Worm (Caenorhabditis elegans) whole organism, L1 larva: ENCODE results near the gene T24C4.3.

ENCODE experiments used
- C16A3.4 ChIP-seq: fragments of 150-350 bp; optimal IDR thresholded peaks from 2 replicates; lab custom pipeline; 2014; ENCODE audit warnings: missing biosample characterization, missing genetic modification characterization
- F16B12.6 ChIP-seq: fragments of 150-350 bp; optimal IDR thresholded peaks from 2 replicates; lab custom pipeline; 2014; ENCODE audit warnings: missing biosample characterization, missing genetic modification characterization
- Y116A8C.19 ChIP-seq: sonication (generic microtip); optimal IDR thresholded peaks from 2 replicates; lab custom pipeline; 2016; ENCODE audit warnings: missing compliant biosample characterization, missing genetic modification characterization, borderline replicate concordance
- alr-1 ChIP-seq: fragments of 200-800 bp; sonication (Bioruptor generic); optimal IDR thresholded peaks from 2 replicates; lab custom pipeline; 2018; ENCODE audit warnings: borderline replicate concordance, mild to moderate bottlenecking, missing genetic modification characterization, missing compliant biosample characterization
- blmp-1 ChIP-seq: fragments of 150-350 bp; optimal IDR thresholded peaks from 2 replicates; lab custom pipeline; 2014; ENCODE audit warnings: missing biosample characterization, missing genetic modification characterization
- ceh-63 ChIP-seq: fragments of 200-800 bp; sonication (Bioruptor generic); optimal IDR thresholded peaks from 2 replicates; lab custom pipeline; 2018; ENCODE audit warnings: mild to moderate bottlenecking, missing genetic modification characterization, missing compliant biosample characterization
- ceh-82 ChIP-seq, 3 experiments: fragments of 150-350 bp in 1 of 3; sonication (generic microtip) in 2 of 3; optimal IDR thresholded peaks; 2 replicates each; lab custom pipeline; 2014 to 2017; ENCODE audit warnings: missing biosample characterization in 3 of 3, missing genetic modification characterization in 3 of 3
- ceh-90 ChIP-seq: sonication (generic microtip); optimal IDR thresholded peaks from 2 replicates; lab custom pipeline; 2016; ENCODE audit warnings: missing genetic modification characterization, missing compliant biosample characterization
- dpl-1 ChIP-seq, 3 experiments: fragments of 150-350 bp in 2 of 3; sonication (generic microtip) in 1 of 3; optimal IDR thresholded peaks; 2 replicates each; lab custom pipeline; 2014 to 2017; ENCODE audit warnings: missing biosample characterization in 3 of 3, missing genetic modification characterization in 3 of 3, missing genetic modification reagents in 3 of 3
- dsc-1 ChIP-seq: sonication (generic microtip); optimal IDR thresholded peaks from 2 replicates; lab custom pipeline; 2016; ENCODE audit warnings: mild to moderate bottlenecking, missing genetic modification characterization, missing compliant biosample characterization
- efl-1 ChIP-seq, 4 experiments: fragments of 150-350 bp; optimal IDR thresholded peaks in 3 of 4; peaks in 1 of 4; 1 replicate in 1 of 4; 2 replicates in 3 of 4; lab custom pipeline; 2014; ENCODE audit warnings: missing biosample characterization in 2 of 4, missing genetic modification characterization in 2 of 4, missing genetic modification reagents in 2 of 4
- elt-2 ChIP-seq: sonication (generic microtip); optimal IDR thresholded peaks from 2 replicates; lab custom pipeline; 2016; ENCODE audit warnings: missing genetic modification characterization, mild to moderate bottlenecking, inconsistent platforms, missing compliant biosample characterization, missing genetic modification reagents
- elt-3 ChIP-seq, 6 experiments: fragments of 150-350 bp in 1 of 6; sonication (generic microtip); optimal IDR thresholded peaks; 2 replicates each; lab custom pipeline; 2017 to 2018; ENCODE audit warnings: missing biosample characterization in 6 of 6, missing genetic modification characterization in 6 of 6, inconsistent platforms in 1 of 6
- fkh-10 ChIP-seq: sonication (generic microtip); optimal IDR thresholded peaks from 2 replicates; lab custom pipeline; 2017; ENCODE audit warnings: missing biosample characterization, missing genetic modification reagents, missing genetic modification characterization
- fkh-8 ChIP-seq: sonication (generic microtip); optimal IDR thresholded peaks from 2 replicates; lab custom pipeline; 2016; ENCODE audit warnings: mild to moderate bottlenecking, missing genetic modification characterization, missing compliant biosample characterization
- fos-1 ChIP-seq: fragments of 150-350 bp; optimal IDR thresholded peaks from 2 replicates; lab custom pipeline; 2014; ENCODE audit warnings: missing biosample characterization, missing genetic modification characterization
- hlh-17 ChIP-seq: fragments of 200-800 bp; sonication (Bioruptor generic); optimal IDR thresholded peaks from 2 replicates; lab custom pipeline; 2018; ENCODE audit warnings: missing genetic modification characterization, mild to moderate bottlenecking, missing compliant biosample characterization, moderate library complexity, borderline replicate concordance
- hpl-2 ChIP-seq: fragments of 150-350 bp; optimal IDR thresholded peaks from 2 replicates; lab custom pipeline; 2014; ENCODE audit warnings: missing biosample characterization, missing genetic modification reagents, missing genetic modification characterization
- isw-1 ChIP-seq: fragments of 200-800 bp; sonication (Bioruptor generic); IDR thresholded peaks from 2 replicates; pipeline ENCODE4 v1.3.6; 2022; ENCODE audit warnings: missing genetic modification characterization, missing compliant biosample characterization
- lin-13 ChIP-seq: fragments of 150-350 bp; optimal IDR thresholded peaks from 2 replicates; lab custom pipeline; 2014; ENCODE audit warnings: missing biosample characterization, missing genetic modification reagents, missing genetic modification characterization
- lin-15B ChIP-seq: fragments of 150-350 bp; sonication (generic microtip); optimal IDR thresholded peaks from 3 replicates; lab custom pipeline; 2014; ENCODE audit warnings: missing biosample characterization, missing genetic modification characterization
- lin-35 ChIP-seq, 2 experiments: fragments of 150-350 bp; optimal IDR thresholded peaks; 2 replicates each; lab custom pipeline; 2014; ENCODE audit warnings: missing biosample characterization in 2 of 2, missing genetic modification characterization in 2 of 2, missing genetic modification reagents in 2 of 2
- lir-3 ChIP-seq: sonication (generic microtip); optimal IDR thresholded peaks from 2 replicates; lab custom pipeline; 2016; ENCODE audit warnings: mild to moderate bottlenecking, missing genetic modification characterization, moderate library complexity, missing compliant biosample characterization; ENCODE audit not compliant: poor library complexity
- lsy-2 ChIP-seq, 2 experiments: fragments of 150-350 bp; optimal IDR thresholded peaks; 2 replicates each; lab custom pipeline; 2014; ENCODE audit warnings: missing biosample characterization in 2 of 2, missing genetic modification characterization in 2 of 2
- mdl-1 ChIP-seq, 2 experiments: fragments of 150-350 bp; optimal IDR thresholded peaks; 2 replicates each; lab custom pipeline; 2014 to 2017; ENCODE audit warnings: missing biosample characterization in 2 of 2, missing genetic modification characterization in 2 of 2, inconsistent platforms in 1 of 2
- nhr-11 ChIP-seq: fragments of 150-350 bp; optimal IDR thresholded peaks from 2 replicates; lab custom pipeline; 2014; ENCODE audit warnings: missing biosample characterization, missing genetic modification characterization
- nhr-12 ChIP-seq: sonication (generic microtip); optimal IDR thresholded peaks from 2 replicates; lab custom pipeline; 2017; ENCODE audit warnings: missing biosample characterization, missing genetic modification characterization
- nhr-19 ChIP-seq: fragments of 200-800 bp; sonication (Bioruptor generic); conservative IDR thresholded peaks from 2 replicates; pipeline ENCODE4 v1.3.6; 2022; ENCODE audit warnings: missing genetic modification characterization, missing compliant biosample characterization
- nhr-20 ChIP-seq: sonication (generic microtip); optimal IDR thresholded peaks from 2 replicates; lab custom pipeline; 2016; ENCODE audit warnings: mild to moderate bottlenecking, missing genetic modification characterization, missing compliant biosample characterization
- nhr-237 ChIP-seq: fragments of 150-350 bp; optimal IDR thresholded peaks from 2 replicates; lab custom pipeline; 2014; ENCODE audit warnings: missing biosample characterization, missing genetic modification characterization
- nhr-28 ChIP-seq: fragments of 150-350 bp; optimal IDR thresholded peaks from 2 replicates; lab custom pipeline; 2014; ENCODE audit warnings: missing biosample characterization, missing genetic modification characterization
- nhr-47 ChIP-seq: sonication (generic microtip); optimal IDR thresholded peaks from 2 replicates; lab custom pipeline; 2016; ENCODE audit warnings: mild to moderate bottlenecking, missing genetic modification characterization, moderate library complexity, missing compliant biosample characterization
- nhr-71 ChIP-seq: sonication (generic microtip); optimal IDR thresholded peaks from 2 replicates; lab custom pipeline; 2016; ENCODE audit warnings: mild to moderate bottlenecking, missing genetic modification characterization, moderate library complexity, missing compliant biosample characterization
- nhr-77 ChIP-seq: fragments of 150-350 bp; optimal IDR thresholded peaks from 2 replicates; lab custom pipeline; 2014; ENCODE audit warnings: missing biosample characterization, missing genetic modification characterization
- nhr-84 ChIP-seq: sonication (generic microtip); optimal IDR thresholded peaks from 2 replicates; lab custom pipeline; 2017; ENCODE audit warnings: missing biosample characterization, missing genetic modification characterization
- nhr-85 ChIP-seq: sonication (generic microtip); peaks from one replicate; lab custom pipeline; 2016; ENCODE audit warnings: missing genetic modification characterization, inconsistent platforms, missing compliant biosample characterization
- nhr-90 ChIP-seq: sonication (generic microtip); optimal IDR thresholded peaks from 2 replicates; lab custom pipeline; 2016; ENCODE audit warnings: mild to moderate bottlenecking, missing genetic modification characterization, missing compliant biosample characterization; ENCODE audit not compliant: poor library complexity
- pag-3 ChIP-seq: sonication (generic microtip); optimal IDR thresholded peaks from 2 replicates; lab custom pipeline; 2017; ENCODE audit warnings: missing genetic modification characterization, mild to moderate bottlenecking, missing compliant biosample characterization, antibody characterized with exemption, borderline replicate concordance; ENCODE audit not compliant: insufficient read depth
- pqm-1 ChIP-seq: sonication (generic microtip); optimal IDR thresholded peaks from 3 replicates; lab custom pipeline; 2017; ENCODE audit warnings: missing biosample characterization, missing genetic modification characterization
- snpc-4 ChIP-seq: fragments of 150-350 bp; optimal IDR thresholded peaks from 2 replicates; lab custom pipeline; 2014; ENCODE audit warnings: missing biosample characterization, missing genetic modification characterization
- snu-23 ChIP-seq: sonication (generic microtip); optimal IDR thresholded peaks from 2 replicates; lab custom pipeline; 2016; ENCODE audit warnings: missing genetic modification characterization, missing compliant biosample characterization
- sox-4 ChIP-seq: sonication (generic microtip); optimal IDR thresholded peaks from 2 replicates; lab custom pipeline; 2016; ENCODE audit warnings: missing genetic modification characterization, missing compliant biosample characterization
- tbx-2 ChIP-seq: sonication (generic microtip); optimal IDR thresholded peaks from 2 replicates; lab custom pipeline; 2016; ENCODE audit warnings: missing genetic modification characterization, missing compliant biosample characterization
- tlp-1 ChIP-seq: fragments of 150-350 bp; optimal IDR thresholded peaks from 2 replicates; lab custom pipeline; 2014; ENCODE audit warnings: missing biosample characterization, missing genetic modification characterization
- unc-130 ChIP-seq: fragments of 150-350 bp; optimal IDR thresholded peaks from 2 replicates; lab custom pipeline; 2017; ENCODE audit warnings: missing biosample characterization, missing genetic modification characterization, inconsistent platforms
- unc-86 ChIP-seq: sonication (generic microtip); optimal IDR thresholded peaks from 2 replicates; lab custom pipeline; 2016; ENCODE audit warnings: missing genetic modification characterization, missing compliant biosample characterization
- zag-1 ChIP-seq: fragments of 150-350 bp; optimal IDR thresholded peaks from 2 replicates; lab custom pipeline; 2014; ENCODE audit warnings: missing biosample characterization, missing genetic modification characterization
- zip-4 ChIP-seq: fragments of 200-800 bp; sonication (Bioruptor generic); optimal IDR thresholded peaks from 2 replicates; lab custom pipeline; 2018; ENCODE audit warnings: mild to moderate bottlenecking, missing genetic modification characterization, moderate library complexity, missing compliant biosample characterization
- ztf-11 ChIP-seq, 2 experiments: sonication (generic microtip); optimal IDR thresholded peaks; 2 replicates each; lab custom pipeline; 2016 to 2017; ENCODE audit warnings: missing genetic modification characterization in 2 of 2, missing biosample characterization in 1 of 2, missing compliant biosample characterization in 1 of 2

The T24C4.3 gene

DNA sequence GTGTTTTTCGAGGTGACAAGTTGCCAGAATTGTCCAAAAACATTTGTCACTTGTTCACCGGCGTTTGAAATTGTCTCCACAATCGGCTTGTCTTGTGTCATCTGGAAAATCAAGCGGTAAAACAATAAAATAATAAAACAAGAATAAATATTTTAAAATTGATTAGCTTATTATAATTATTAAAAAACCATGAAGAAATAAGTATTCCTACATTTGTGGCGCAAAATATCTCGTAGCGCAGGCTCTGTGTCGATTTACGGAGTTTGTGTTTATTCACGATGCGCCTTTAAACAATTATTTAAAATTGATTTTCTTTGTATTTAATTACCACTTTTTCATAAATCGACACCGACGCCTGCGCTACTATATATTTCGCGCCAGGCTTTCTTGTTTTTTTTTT is 20.0 kb downstream of the T24C4.3 start, which contains the start of gene moma-1:
moma-1 (minus strand) TSS at position 101 of the 400 bp plus-strand sequence.
- peak; percentile 18 for TF ChIP-seq nhr-90 (tag; lab: Kevin White, UChicago)
- no peak for TF ChIP-seq unc-86
- TF ChIP-seq nhr-85 (tag; lab: Kevin White, UChicago), result peak; percentile 44

DNA sequence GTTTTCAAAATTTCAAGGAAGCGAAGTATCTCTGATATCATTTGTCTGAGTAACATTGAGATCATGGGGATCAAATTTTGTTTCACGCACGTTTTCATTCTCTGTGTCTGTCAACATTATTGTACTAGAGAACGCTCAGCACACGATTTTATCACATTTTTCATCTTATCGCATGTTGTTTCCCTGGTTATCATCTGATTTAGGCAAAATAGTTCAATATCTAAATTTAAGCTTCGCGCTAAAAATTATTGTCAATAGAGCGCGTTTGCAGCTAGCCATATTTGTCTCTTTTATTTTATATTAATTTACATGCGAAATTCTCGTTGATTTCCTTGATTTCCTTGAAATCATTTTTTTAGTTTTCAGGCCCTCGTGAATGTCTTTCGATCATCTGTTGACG is 26.8 kb downstream of the T24C4.3 start, which contains the start of gene K02F3.2:
K02F3.2 (plus strand) TSS at position 357 of the 400 bp plus-strand sequence.
- no peak for TF ChIP-seq nhr-84 (tag; lab: Kevin White, UChicago)
- TF ChIP-seq elt-2 (tag; lab: Kevin White, UChicago), result peak; percentile 78
- TF ChIP-seq nhr-28 (tag; lab: Kevin White, UChicago), result no peak
- no peak for TF ChIP-seq tlp-1 (tag; lab: Kevin White, UChicago)
- peak; percentile 29 for TF ChIP-seq dsc-1 (tag; lab: Kevin White, UChicago)
- no peak for TF ChIP-seq hpl-2 (GFP tag; lab: Kevin White, UChicago)
- TF ChIP-seq lin-13 (GFP tag; lab: Kevin White, UChicago), result no peak
- no peak for TF ChIP-seq zip-4 (GFP tag; lab: Kevin White, UChicago)
- peak; percentile 69 for TF ChIP-seq nhr-19 (GFP tag; lab: Robert Waterston, UW)
- TF ChIP-seq mdl-1 (tag; optimal IDR thresholded peaks at IDR 0.05; lab: Kevin White, UChicago), result peak in 1 of 2 experiments; percentile 43
- peak; percentile 35 for TF ChIP-seq sox-4 (tag; lab: Kevin White, UChicago)
- peak; percentile 78 for TF ChIP-seq nhr-85 (tag; lab: Kevin White, UChicago)
- no peak for TF ChIP-seq ceh-63 (GFP tag; lab: Kevin White, UChicago)
- peak; percentile 21 for TF ChIP-seq lin-15B (tag; lab: Kevin White, UChicago)
- no peak for TF ChIP-seq nhr-11 (tag; lab: Kevin White, UChicago)
- TF ChIP-seq dpl-1 (GFP tag; optimal IDR thresholded peaks at IDR 0.05; lab: Kevin White, UChicago), result peak; percentile 85 to 91 (median 89)
- TF ChIP-seq lir-3 (tag; lab: Kevin White, UChicago), result peak; percentile 47
- no peak for TF ChIP-seq ztf-11 (tag; optimal IDR thresholded peaks at IDR 0.05; lab: Kevin White, UChicago)
- peak; percentile 12 for TF ChIP-seq fkh-8
- TF ChIP-seq nhr-71 (tag; lab: Kevin White, UChicago), result peak; percentile 70
- no peak for TF ChIP-seq pag-3 (tag; lab: Kevin White, UChicago)
- TF ChIP-seq fos-1 (tag; lab: Kevin White, UChicago), result peak; percentile 11
- peak; percentile 69 for TF ChIP-seq snu-23 (GFP tag; lab: Kevin White, UChicago)
- peak; percentile 1 for TF ChIP-seq unc-130 (tag; lab: Kevin White, UChicago)
- TF ChIP-seq ceh-90, result peak; percentile 11
- peak; percentile 71 for TF ChIP-seq nhr-47 (tag; lab: Kevin White, UChicago)
- TF ChIP-seq blmp-1 (tag; lab: Kevin White, UChicago), result peak; percentile 23
- no peak for TF ChIP-seq fkh-10 (GFP tag; lab: Kevin White, UChicago)
- TF ChIP-seq C16A3.4 (tag; lab: Kevin White, UChicago), result peak; percentile 59
- TF ChIP-seq hlh-17 (GFP tag; lab: Kevin White, UChicago), result no peak
- no peak for TF ChIP-seq snpc-4 (tag; lab: Kevin White, UChicago)
- peak; percentile 91 to 97 for TF ChIP-seq lin-35 (GFP tag; optimal IDR thresholded peaks at IDR 0.05; lab: Kevin White, UChicago)
- peak in 1 of 3 experiments; percentile 25 for TF ChIP-seq ceh-82 (tag; optimal IDR thresholded peaks at IDR 0.05; lab: Kevin White, UChicago)
- TF ChIP-seq nhr-12 (tag; lab: Kevin White, UChicago), result no peak
- TF ChIP-seq alr-1 (tag; lab: Kevin White, UChicago), result no peak
- no peak for TF ChIP-seq zag-1 (tag; lab: Kevin White, UChicago)
- no peak for TF ChIP-seq Y116A8C.19
- peak; percentile 58 for TF ChIP-seq tbx-2 (tag; lab: Kevin White, UChicago)
- peak in 2 of 6 experiments; percentile 32 to 84 for TF ChIP-seq elt-3 (tag; optimal IDR thresholded peaks at IDR 0.05; lab: Kevin White, UChicago)
- TF ChIP-seq nhr-77, result no peak
- TF ChIP-seq isw-1 (GFP tag; lab: Robert Waterston, UW), result 0 out of 2 replicates have a peak, but pooled peaks have one; percentile 5
- TF ChIP-seq pqm-1 (tag; lab: Kevin White, UChicago), result no peak
- TF ChIP-seq nhr-237 (tag; lab: Kevin White, UChicago), result no peak
- peak; percentile 40 to 70 for TF ChIP-seq lsy-2 (tag; optimal IDR thresholded peaks at IDR 0.05; lab: Kevin White, UChicago)
- TF ChIP-seq F16B12.6 (tag; lab: Kevin White, UChicago), result no peak
- peak; percentile 90 to 94 for TF ChIP-seq efl-1 (optimal IDR thresholded peaks at IDR 0.05; lab: Kevin White, UChicago)
- peak; percentile 93 to 99 for TF ChIP-seq efl-1 (GFP tag; optimal IDR thresholded peaks at IDR 0.05 in 1 of 2; lab: Kevin White, UChicago)
- TF ChIP-seq nhr-20 (tag; lab: Kevin White, UChicago), result peak; percentile 64
- TF ChIP-seq nhr-90 (tag; lab: Kevin White, UChicago), result peak; percentile 73
